Worm (Caenorhabditis elegans) whole organism, young adult: Measurements from ENCODE around the gene T09A12.8.
A peak's percentile ranks its signal among the peaks of the same experiment; 100 is the strongest.

Experiments
- B0019.2 ChIP-seq: fragments of 200-800 bp; sonication (Bioruptor generic); conservative IDR thresholded peaks from 2 replicates; pipeline ENCODE4 v1.3.6; 2022; ENCODE audit warnings: missing genetic modification reagents, missing genetic modification characterization, missing compliant biosample characterization
- B0336.3 ChIP-seq: fragments of 200-800 bp; sonication (Bioruptor generic); IDR thresholded peaks from 2 replicates; pipeline ENCODE4 v1.3.6; 2022; ENCODE audit warnings: missing genetic modification characterization, missing compliant biosample characterization
- F33H1.4 ChIP-seq: fragments of 200-800 bp; sonication (Bioruptor generic); IDR thresholded peaks from 2 replicates; pipeline ENCODE4 v1.3.6; 2022; ENCODE audit warnings: missing genetic modification reagents, missing genetic modification characterization, missing compliant biosample characterization
- F37B4.10 ChIP-seq: fragments of 200-800 bp; sonication (Bioruptor generic); IDR thresholded peaks from 2 replicates; pipeline ENCODE4 v1.3.6; 2022; ENCODE audit warnings: missing genetic modification characterization, missing compliant biosample characterization
- F52B5.7 ChIP-seq: sonication (generic microtip); optimal IDR thresholded peaks from 2 replicates; lab custom pipeline; 2016; ENCODE audit warnings: mild to moderate bottlenecking, missing genetic modification characterization, missing compliant biosample characterization
- F57C9.4 ChIP-seq: sonication (generic microtip); optimal IDR thresholded peaks from 2 replicates; lab custom pipeline; 2017; ENCODE audit warnings: mild to moderate bottlenecking, missing genetic modification characterization, missing compliant biosample characterization
- Y53F4B.3 ChIP-seq: fragments of 200-800 bp; sonication (Bioruptor generic); IDR thresholded peaks from 2 replicates; pipeline ENCODE4 v1.3.6; 2022; ENCODE audit warnings: missing genetic modification reagents, missing genetic modification characterization, missing compliant biosample characterization
- Y56A3A.18 ChIP-seq: fragments of 200-800 bp; sonication (Bioruptor generic); IDR thresholded peaks from 2 replicates; pipeline ENCODE4 v1.3.6; 2022; ENCODE audit warnings: missing genetic modification reagents, missing genetic modification characterization, missing compliant biosample characterization
- ZK185.1 ChIP-seq: sonication (generic microtip); optimal IDR thresholded peaks from 2 replicates; lab custom pipeline; 2016; ENCODE audit warnings: mild to moderate bottlenecking, missing genetic modification characterization, missing compliant biosample characterization; ENCODE audit not compliant: poor library complexity, severe bottlenecking
- aptf-2 ChIP-seq: fragments of 200-800 bp; sonication (Bioruptor generic); conservative IDR thresholded peaks from 2 replicates; pipeline ENCODE4 v1.3.6; 2022; ENCODE audit warnings: missing genetic modification reagents, missing genetic modification characterization, missing compliant biosample characterization
- atf-7 ChIP-seq: sonication (generic microtip); optimal IDR thresholded peaks from 2 replicates; lab custom pipeline; 2017; ENCODE audit warnings: mild to moderate bottlenecking, missing genetic modification characterization, missing compliant biosample characterization
- athp-1 ChIP-seq: sonication (generic microtip); optimal IDR thresholded peaks from 2 replicates; lab custom pipeline; 2017; ENCODE audit warnings: mild to moderate bottlenecking, missing genetic modification characterization, missing compliant biosample characterization
- attf-3 ChIP-seq: fragments of 200-800 bp; sonication (Bioruptor generic); conservative IDR thresholded peaks from 2 replicates; pipeline ENCODE4 v1.3.6; 2022; ENCODE audit warnings: missing genetic modification reagents, missing genetic modification characterization, missing compliant biosample characterization
- attf-5 ChIP-seq: fragments of 200-800 bp; sonication (Bioruptor generic); optimal IDR thresholded peaks from 2 replicates; lab custom pipeline; 2018; ENCODE audit warnings: mild to moderate bottlenecking, missing genetic modification characterization, missing compliant biosample characterization
- bed-1 ChIP-seq: fragments of 200-800 bp; sonication (Bioruptor generic); IDR thresholded peaks from 2 replicates; pipeline ENCODE4 v1.3.6; 2022; ENCODE audit warnings: missing genetic modification reagents, missing genetic modification characterization, missing compliant biosample characterization
- ccch-3 ChIP-seq: fragments of 200-800 bp; sonication (Bioruptor generic); optimal IDR thresholded peaks from 2 replicates; lab custom pipeline; 2018; ENCODE audit warnings: mild to moderate bottlenecking, missing genetic modification characterization, missing compliant biosample characterization
- cebp-2 ChIP-seq: fragments of 200-800 bp; sonication (Bioruptor generic); IDR thresholded peaks from 2 replicates; pipeline ENCODE4 v1.3.6; 2022; ENCODE audit warnings: missing genetic modification characterization, missing compliant biosample characterization
- ceh-58 ChIP-seq: fragments of 200-800 bp; sonication (Bioruptor generic); IDR thresholded peaks from 2 replicates; pipeline ENCODE4 v1.3.6; 2022; ENCODE audit warnings: missing genetic modification characterization, missing compliant biosample characterization
- chd-7 ChIP-seq: sonication (generic microtip); optimal IDR thresholded peaks from 2 replicates; lab custom pipeline; 2016; ENCODE audit warnings: mild to moderate bottlenecking, missing genetic modification characterization, moderate library complexity, missing compliant biosample characterization
- die-1 ChIP-seq: sonication (generic microtip); optimal IDR thresholded peaks from 2 replicates; lab custom pipeline; 2016; ENCODE audit warnings: missing genotype, mild to moderate bottlenecking, missing genetic modification characterization, missing compliant biosample characterization
- hmg-1.2 ChIP-seq: fragments of 200-800 bp; sonication (Bioruptor generic); IDR thresholded peaks from 2 replicates; pipeline ENCODE4 v1.3.6; 2022; ENCODE audit warnings: missing genetic modification reagents, missing genetic modification characterization, missing compliant biosample characterization
- let-607 ChIP-seq, 2 experiments: fragments of 200-800 bp in 1 of 2; sonication (Bioruptor generic) in 1 of 2; sonication (generic microtip) in 1 of 2; optimal IDR thresholded peaks; 2 replicates each; lab custom pipeline; 2016 to 2018; ENCODE audit warnings: mild to moderate bottlenecking in 2 of 2, missing compliant biosample characterization in 2 of 2, missing genetic modification characterization in 2 of 2, moderate library complexity in 2 of 2, missing genotype in 1 of 2
- lin-35 ChIP-seq, 3 experiments: fragments of 150-350 bp in 2 of 3; sonication (generic microtip) in 1 of 3; optimal IDR thresholded peaks; 2 replicates each; lab custom pipeline; 2014 to 2018; ENCODE audit warnings: missing biosample characterization in 3 of 3, missing genetic modification characterization in 3 of 3, missing genetic modification reagents in 3 of 3
- lin-40 ChIP-seq: sonication (generic microtip); optimal IDR thresholded peaks from 2 replicates; lab custom pipeline; 2016; ENCODE audit warnings: missing genetic modification characterization, mild to moderate bottlenecking, missing compliant biosample characterization, missing genotype, missing genetic modification reagents
- lin-54 ChIP-seq: fragments of 200-800 bp; sonication (Bioruptor generic); optimal IDR thresholded peaks from 2 replicates; lab custom pipeline; 2018; ENCODE audit warnings: mild to moderate bottlenecking, missing genetic modification characterization, missing compliant biosample characterization
- mel-28 ChIP-seq: sonication (generic microtip); optimal IDR thresholded peaks from 2 replicates; lab custom pipeline; 2016; ENCODE audit warnings: borderline replicate concordance, mild to moderate bottlenecking, missing genetic modification characterization, missing compliant biosample characterization
- nhr-120 ChIP-seq: fragments of 200-800 bp; sonication (Bioruptor generic); IDR thresholded peaks from 2 replicates; pipeline ENCODE4 v1.3.6; 2022; ENCODE audit warnings: missing genetic modification characterization, missing compliant biosample characterization
- nhr-80 ChIP-seq: sonication (generic microtip); optimal IDR thresholded peaks from 2 replicates; lab custom pipeline; 2016; ENCODE audit warnings: missing genetic modification characterization, missing compliant biosample characterization
- sdz-38 ChIP-seq: sonication (generic microtip); optimal IDR thresholded peaks from 2 replicates; lab custom pipeline; 2016; ENCODE audit warnings: missing genotype, missing genetic modification characterization, missing compliant biosample characterization
- snpc-1.3 ChIP-seq: sonication (generic microtip); optimal IDR thresholded peaks from 2 replicates; lab custom pipeline; 2017; ENCODE audit warnings: missing genetic modification characterization, mild to moderate bottlenecking, missing compliant biosample characterization, antibody characterized with exemption, moderate library complexity, missing genotype, missing genetic modification reagents; ENCODE audit not compliant: insufficient read depth
- snpc-3.4 ChIP-seq: sonication (generic microtip); optimal IDR thresholded peaks from 2 replicates; lab custom pipeline; 2017; ENCODE audit warnings: missing genetic modification characterization, mild to moderate bottlenecking, missing compliant biosample characterization, antibody characterized with exemption, moderate library complexity, missing genotype, missing genetic modification reagents
- snpc-4 ChIP-seq, 5 experiments: fragments of 150-350 bp in 1 of 5; sonication (generic microtip) in 4 of 5; optimal IDR thresholded peaks; 2 replicates each; lab custom pipeline; 2014 to 2018; ENCODE audit warnings: missing genetic modification characterization in 5 of 5, missing biosample characterization in 3 of 5, antibody characterized with exemption in 2 of 5, mild to moderate bottlenecking in 2 of 5, missing compliant biosample characterization in 2 of 5, missing genotype in 2 of 5, moderate library complexity in 2 of 5, missing genetic modification reagents in 1 of 5
- somi-1 ChIP-seq: fragments of 200-800 bp; sonication (Bioruptor generic); optimal IDR thresholded peaks from 2 replicates; lab custom pipeline; 2018; ENCODE audit warnings: mild to moderate bottlenecking, missing genetic modification characterization, missing compliant biosample characterization
- tlf-1 ChIP-seq: fragments of 200-800 bp; sonication (Bioruptor generic); optimal IDR thresholded peaks from 2 replicates; lab custom pipeline; 2018; ENCODE audit warnings: mild to moderate bottlenecking, missing genetic modification characterization, missing compliant biosample characterization
- unc-62 ChIP-seq: fragments of 150-350 bp; optimal IDR thresholded peaks from 2 replicates; lab custom pipeline; 2014; ENCODE audit warnings: missing biosample characterization, missing genetic modification reagents, missing genetic modification characterization
- xnd-1 ChIP-seq: sonication (generic microtip); optimal IDR thresholded peaks from 2 replicates; lab custom pipeline; 2016; ENCODE audit warnings: missing genotype, missing genetic modification reagents, missing genetic modification characterization, missing compliant biosample characterization
- zim-3 ChIP-seq: sonication (generic microtip); optimal IDR thresholded peaks from 2 replicates; lab custom pipeline; 2017; ENCODE audit warnings: mild to moderate bottlenecking, missing genetic modification characterization, moderate library complexity, missing compliant biosample characterization
- ztf-18 ChIP-seq: sonication (generic microtip); optimal IDR thresholded peaks from 2 replicates; lab custom pipeline; 2016; ENCODE audit warnings: missing genotype, mild to moderate bottlenecking, missing genetic modification characterization, missing compliant biosample characterization

Gene T09A12.8

DNA sequence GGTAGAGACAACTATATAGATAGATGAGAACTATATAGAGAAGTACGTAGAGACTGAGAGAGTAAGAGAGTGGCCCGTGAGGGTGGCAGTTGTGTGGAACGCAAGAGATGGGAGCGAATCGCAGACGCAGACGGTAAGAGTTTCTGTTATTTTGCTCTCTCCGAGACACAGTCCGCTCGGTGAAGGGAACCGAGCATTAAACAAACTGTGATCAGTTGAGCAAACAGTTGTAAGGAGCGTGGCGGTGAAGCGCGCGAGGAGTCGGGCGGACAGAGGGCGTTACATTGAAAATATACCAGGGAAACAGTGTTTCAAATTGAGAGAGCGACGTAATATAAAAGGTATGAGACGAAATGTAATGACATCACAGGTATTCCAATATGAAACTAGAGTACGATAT lies 14.0 kb downstream of the T09A12.8 start (continued):
- TF ChIP-seq snpc-4 (GFP tag; optimal IDR thresholded peaks at IDR 0.05; lab: Kevin White, UChicago) (no peak), snpc-4 (tag; optimal IDR thresholded peaks at IDR 0.05; lab: Kevin White, UChicago) (peak in 2 of 4 experiments; percentile 53), aptf-2 (GFP tag; lab: Robert Waterston, UW) (no peak), tlf-1 (GFP tag; lab: Kevin White, UChicago) (peak; percentile 3), somi-1 (no peak), atf-7 (tag; lab: Kevin White, UChicago) (peak; percentile 83), snpc-3.4 (no peak), nhr-120 (no peak), F57C9.4 (no peak), bed-1 (GFP tag; lab: Robert Waterston, UW) (no peak), F52B5.7 (no peak), attf-5 (GFP tag; lab: Kevin White, UChicago) (peak; percentile 45), ccch-3 (GFP tag; lab: Kevin White, UChicago) (no peak), Y56A3A.18 (GFP tag; lab: Robert Waterston, UW) (no peak), unc-62 (GFP tag; lab: Kevin White, UChicago) (no peak), athp-1 (tag; lab: Kevin White, UChicago) (no peak), Y53F4B.3 (no peak), F37B4.10 (GFP tag; lab: Robert Waterston, UW) (0 out of 2 replicates have a peak, but pooled peaks have one; percentile 43), xnd-1 (tag; lab: Kevin White, UChicago) (no peak), die-1 (tag; lab: Kevin White, UChicago) (no peak), ceh-58 (no peak), cebp-2 (GFP tag; lab: Robert Waterston, UW) (no peak), F33H1.4 (no peak), sdz-38 (no peak), zim-3 (tag; lab: Kevin White, UChicago) (no peak), lin-40 (tag; lab: Kevin White, UChicago) (peak; percentile 40), ZK185.1 (no peak), lin-54 (GFP tag; lab: Kevin White, UChicago) (peak; percentile 17), ztf-18 (tag; lab: Kevin White, UChicago) (peak; percentile 1)

ce11 chrIV:8226474-8226873 lies 17.0 kb downstream of the T09A12.8 start:
- TF ChIP-seq hmg-1.2 (GFP tag; lab: Robert Waterston, UW) (0 out of 2 replicates have a peak, but pooled peaks have one; percentile 3), mel-28 (tag; lab: Kevin White, UChicago) (peak; percentile 44), B0019.2 (GFP tag; lab: Robert Waterston, UW) (no peak), ztf-18 (tag; lab: Kevin White, UChicago) (no peak), atf-7 (tag; lab: Kevin White, UChicago) (peak; percentile 2), B0336.3 (peak; percentile 59; the same call in 1 of the 2 replicates), snpc-3.4 (no peak), lin-54 (GFP tag; lab: Kevin White, UChicago) (no peak), snpc-1.3 (tag; lab: Kevin White, UChicago) (no peak), attf-5 (GFP tag; lab: Kevin White, UChicago) (peak; percentile 10)

DNA sequence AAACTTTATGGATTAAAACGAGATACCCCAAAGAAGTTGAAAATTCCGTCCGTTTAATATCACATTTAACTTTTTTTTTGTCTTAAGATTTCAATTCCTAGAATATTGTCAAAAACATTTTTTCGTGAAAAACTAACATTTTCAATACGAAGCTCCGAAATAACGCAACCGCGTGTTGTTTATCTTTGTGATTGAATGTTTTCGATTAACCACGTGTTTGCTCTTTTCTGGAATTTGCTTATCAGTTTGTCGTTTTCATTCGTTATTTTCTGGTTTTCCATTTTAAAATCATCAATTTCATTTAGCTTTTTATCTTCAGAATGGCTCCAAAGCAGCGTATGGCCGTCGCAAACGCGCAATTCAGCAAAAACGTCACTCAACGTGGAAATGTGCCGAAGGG lies 18.1 kb downstream of the T09A12.8 start, which contains the start of gene serp-1.2:
Gene serp-1.2 (plus strand): TSS at position 318 of the 400 bp plus-strand sequence.
- TF ChIP-seq snpc-4 (GFP tag; optimal IDR thresholded peaks at IDR 0.05; lab: Kevin White, UChicago), result no peak
- TF ChIP-seq snpc-4 (tag; optimal IDR thresholded peaks at IDR 0.05; lab: Kevin White, UChicago), result peak in 1 of 4 experiments; percentile 9
- TF ChIP-seq nhr-80 (tag; lab: Kevin White, UChicago), result peak; percentile 66
- TF ChIP-seq let-607 (tag; optimal IDR thresholded peaks at IDR 0.05; lab: Kevin White, UChicago), result peak in 1 of 2 experiments; percentile 51
- TF ChIP-seq attf-3 (GFP tag; lab: Robert Waterston, UW), result peak; percentile 85
- no peak for TF ChIP-seq lin-35 (GFP tag; optimal IDR thresholded peaks at IDR 0.05; lab: Kevin White, UChicago)
- TF ChIP-seq chd-7, result no peak
- TF ChIP-seq, all 124 proteins: peak for 4
